Fruit fly (Drosophila melanogaster) whole organism, larva: Measurements from ENCODE around the gene CG8087.
A peak's percentile ranks its signal among the peaks of the same experiment; 100 is the strongest.

Experiments used
- noc ChIP-seq: fragments of 200-800 bp; sonication (Bioruptor generic); optimal IDR thresholded peaks from 3 replicates; lab custom pipeline; 2019; ENCODE audit warnings: missing biosample characterization, mild to moderate bottlenecking, missing genetic modification characterization, moderate library complexity

CG8087 gene

DNA sequence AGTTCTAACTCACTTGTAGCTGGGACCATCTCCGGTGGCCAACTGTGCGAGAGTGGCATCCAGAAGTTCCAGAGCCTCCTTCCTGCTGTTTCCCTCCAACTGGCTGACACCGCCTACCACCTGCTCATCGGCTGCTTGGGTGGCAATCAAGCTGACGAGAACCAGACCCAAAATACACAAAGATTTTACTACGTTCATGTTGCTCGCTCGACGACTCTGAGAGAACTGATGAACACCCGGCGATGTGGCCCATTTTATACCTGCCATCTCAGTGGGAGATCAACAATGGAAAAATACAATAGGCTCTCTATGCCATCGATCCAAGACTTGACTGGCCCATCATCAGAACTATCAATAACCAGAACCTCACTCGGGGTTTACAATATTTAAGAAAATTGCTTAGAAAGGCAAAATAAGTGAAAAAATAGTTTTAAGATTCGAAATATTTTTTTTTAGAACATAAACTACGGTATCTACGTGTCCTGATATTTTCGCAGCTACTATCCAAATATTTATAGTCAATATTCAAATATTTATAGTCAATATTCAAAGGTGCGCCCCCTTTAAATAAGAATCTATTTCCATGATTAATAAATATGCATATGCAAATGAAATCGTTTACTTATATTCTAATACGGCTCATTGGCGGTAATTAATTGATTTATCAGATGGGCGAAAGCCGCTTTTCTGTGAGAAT lies 5.0 kb upstream of the CG8087 start, which contains the start of gene Cys:
TSS of gene Cys (minus strand) at position 234 of the 697 bp plus-strand sequence.
- TF ChIP-seq noc (tag; lab: Kevin White, UChicago), result peak; percentile 36

DNA sequence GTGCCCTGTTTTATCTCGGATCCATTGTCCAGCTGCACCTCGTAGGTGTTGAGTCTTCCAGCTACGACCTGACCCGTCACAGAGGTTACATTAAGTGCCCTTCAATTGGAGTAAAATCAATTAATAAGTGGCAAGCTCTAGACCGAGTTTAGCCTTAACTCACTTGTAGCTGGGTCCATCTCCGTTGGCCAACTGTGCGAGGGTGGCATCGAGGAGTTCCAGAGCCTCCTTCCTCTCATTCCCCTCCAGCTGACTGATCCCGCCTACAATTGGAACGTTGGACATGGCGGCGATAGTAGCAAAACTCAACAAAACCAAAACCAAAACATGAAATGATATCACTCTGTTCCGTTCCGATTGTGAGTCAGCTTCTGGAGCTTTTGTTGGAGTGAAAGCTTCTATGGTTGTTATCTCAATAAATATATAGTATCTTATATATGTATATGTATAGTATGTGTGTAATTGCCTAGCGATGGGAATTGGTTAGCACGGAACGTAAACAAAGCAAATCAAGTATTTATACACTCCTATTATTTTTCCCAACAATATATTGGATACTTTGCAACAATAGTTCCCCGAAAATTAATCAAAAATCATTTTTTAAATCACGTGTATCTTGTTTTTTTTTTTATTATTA lies 4.0 kb upstream of the CG8087 start, which contains the start of gene CG8066:
TSS of gene CG8066 (minus strand) at position 347 of the 637 bp plus-strand sequence.
- no peak for TF ChIP-seq noc (tag; lab: Kevin White, UChicago)

DNA sequence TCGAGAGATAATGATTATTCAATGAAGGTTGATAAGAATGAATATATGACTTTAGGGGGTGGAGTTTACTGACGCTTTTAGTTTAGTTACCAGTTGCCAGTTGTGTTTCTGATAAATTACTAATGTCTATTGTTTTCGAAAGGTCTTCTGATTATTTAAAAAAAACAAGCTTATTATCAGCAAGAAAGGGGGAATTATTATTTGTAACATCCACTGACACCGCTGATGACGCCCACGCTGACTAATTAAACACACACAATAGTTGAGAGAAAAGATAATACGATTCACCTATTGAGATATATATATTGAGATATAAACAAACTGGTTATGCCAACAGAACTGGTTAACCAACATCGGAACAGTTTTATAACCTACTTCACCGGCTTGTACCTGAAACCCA lies 3.2 kb upstream of the CG8087 start:
- TF ChIP-seq noc (tag; lab: Kevin White, UChicago), result no peak

DNA sequence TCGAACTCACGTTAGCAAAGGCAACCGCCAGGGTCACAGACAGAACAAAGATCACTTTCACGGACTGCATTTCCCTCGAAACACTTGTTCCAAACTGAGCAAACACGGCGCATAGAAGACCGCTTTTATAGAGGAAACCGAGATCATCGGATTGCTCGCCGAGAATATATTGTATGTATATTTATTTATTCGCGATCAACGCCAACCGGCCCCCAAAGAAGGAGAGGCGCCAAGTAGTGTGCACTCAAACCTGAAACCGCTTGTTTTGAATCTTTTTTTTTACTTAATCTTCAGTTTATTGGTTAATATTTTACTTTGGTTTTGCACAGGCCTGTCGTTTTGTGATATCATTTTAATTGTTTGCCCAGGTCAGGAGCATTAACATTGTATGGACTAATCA lies 2.7 kb upstream of the CG8087 start, which contains the start of gene CG31313:
TSS of gene CG31313 (minus strand) at position 101 of the 400 bp plus-strand sequence.
- no peak for TF ChIP-seq noc (tag; lab: Kevin White, UChicago)

DNA sequence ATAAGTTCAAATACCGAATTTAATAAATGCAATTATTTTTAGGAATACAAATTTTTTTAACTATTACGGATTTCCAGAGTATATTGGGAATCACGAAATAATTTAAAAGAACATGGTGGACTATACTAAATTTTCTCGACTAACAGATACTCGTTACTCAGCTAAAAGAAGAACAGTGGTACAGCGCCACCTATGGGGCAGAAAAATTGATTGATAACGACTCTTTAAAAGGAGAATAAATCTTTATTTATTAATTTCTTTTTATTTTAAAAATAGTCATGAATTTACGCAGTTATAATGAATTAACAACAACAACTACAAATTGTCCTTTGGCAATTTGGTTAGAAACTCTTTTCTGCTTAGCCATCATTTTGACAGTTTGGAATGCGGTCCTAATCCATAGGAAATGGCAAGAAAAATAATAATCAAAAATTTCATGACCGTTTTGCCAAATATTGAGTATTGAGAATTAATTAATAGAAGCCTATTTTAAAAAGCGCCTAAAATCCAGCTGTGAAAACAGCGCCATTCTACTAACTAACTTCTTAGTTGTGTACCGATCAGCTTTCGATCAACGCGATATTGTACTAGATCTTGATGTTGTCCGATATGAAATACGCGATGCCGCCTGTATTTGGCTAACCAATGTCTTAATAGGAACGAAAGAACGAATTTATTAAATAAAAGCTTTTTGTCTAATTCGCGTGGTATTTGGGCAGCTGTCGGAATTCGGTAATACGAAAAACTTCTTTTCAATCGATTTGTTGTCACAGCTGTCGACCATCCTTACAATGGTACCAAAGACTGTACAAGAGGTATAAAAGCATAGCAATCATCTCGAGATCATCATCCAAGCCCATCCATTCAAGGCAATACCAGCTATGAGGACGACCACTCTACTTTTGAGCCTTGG lies 716 bp upstream of the CG8087 start, which contains the start of gene CG14852:
TSS of gene CG14852 (plus strand) at position 863 of the 913 bp plus-strand sequence.
- TF ChIP-seq noc (tag; lab: Kevin White, UChicago), result no peak

DNA sequence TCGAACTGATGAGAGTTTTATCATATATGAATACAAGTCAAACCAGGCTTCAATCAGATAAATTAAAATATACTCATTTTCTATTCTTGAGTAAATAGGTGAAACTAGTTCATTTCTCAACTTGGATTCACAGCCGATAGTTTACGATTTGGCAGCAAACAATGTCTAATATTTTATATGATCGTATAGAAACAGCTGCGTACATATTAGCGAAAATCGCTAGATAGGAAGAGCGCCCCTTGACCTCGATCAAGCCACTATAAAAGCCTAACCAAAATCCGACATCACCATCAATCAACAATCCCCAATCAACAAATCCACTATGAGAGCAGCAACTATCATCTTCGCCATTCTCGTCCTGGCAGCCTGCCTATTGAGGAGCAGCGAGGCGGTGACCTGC lies 2.6 kb downstream of the CG8087 start, which contains the start of gene CG14851:
TSS of gene CG14851 (plus strand) at position 301 of the 400 bp plus-strand sequence.
- no peak for TF ChIP-seq noc (tag; lab: Kevin White, UChicago)

DNA sequence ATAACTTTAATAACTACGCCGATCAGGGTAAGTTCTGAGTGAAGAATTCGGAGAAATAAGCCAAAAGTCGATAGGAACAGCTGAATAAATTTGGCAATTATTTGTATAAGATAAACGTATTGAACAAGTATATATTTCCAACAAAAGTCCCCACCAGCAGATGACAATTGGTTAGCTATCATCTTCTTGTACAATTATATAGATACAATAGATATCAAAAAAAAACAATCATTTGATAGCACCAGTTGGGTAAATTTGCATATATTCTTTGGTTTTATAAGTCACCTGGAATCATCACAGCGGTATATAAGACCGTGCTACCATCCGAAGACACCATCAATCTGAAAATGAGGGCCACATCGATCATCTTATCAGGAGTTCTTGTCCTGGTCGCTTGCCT lies 4.0 kb downstream of the CG8087 start, which contains the start of gene Jig:
TSS of gene Jig (plus strand) at position 301 of the 400 bp plus-strand sequence.
- no peak for TF ChIP-seq noc (tag; lab: Kevin White, UChicago)

DNA sequence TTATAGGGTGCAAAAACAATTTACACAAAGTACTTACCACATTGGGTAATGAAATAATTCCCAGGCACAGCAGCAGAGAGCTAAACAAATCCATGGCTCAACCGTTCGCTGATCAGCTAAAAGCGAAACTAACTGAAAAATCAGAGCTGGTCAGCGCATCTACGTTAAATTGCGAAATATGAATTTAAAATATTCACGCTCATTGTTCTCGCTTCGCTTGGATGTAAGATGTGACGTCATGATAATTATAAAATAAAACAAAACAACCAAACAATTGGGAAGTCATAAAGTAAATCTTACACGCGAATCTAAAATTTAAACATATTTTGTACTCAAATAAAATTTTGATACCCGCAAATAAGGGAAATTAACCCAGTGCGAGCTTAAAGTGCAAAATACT lies 4.7 kb downstream of the CG8087 start, which contains the start of gene CG14854:
TSS of gene CG14854 (minus strand) at position 101 of the 400 bp plus-strand sequence.
- TF ChIP-seq noc (tag; lab: Kevin White, UChicago), result no peak

DNA sequence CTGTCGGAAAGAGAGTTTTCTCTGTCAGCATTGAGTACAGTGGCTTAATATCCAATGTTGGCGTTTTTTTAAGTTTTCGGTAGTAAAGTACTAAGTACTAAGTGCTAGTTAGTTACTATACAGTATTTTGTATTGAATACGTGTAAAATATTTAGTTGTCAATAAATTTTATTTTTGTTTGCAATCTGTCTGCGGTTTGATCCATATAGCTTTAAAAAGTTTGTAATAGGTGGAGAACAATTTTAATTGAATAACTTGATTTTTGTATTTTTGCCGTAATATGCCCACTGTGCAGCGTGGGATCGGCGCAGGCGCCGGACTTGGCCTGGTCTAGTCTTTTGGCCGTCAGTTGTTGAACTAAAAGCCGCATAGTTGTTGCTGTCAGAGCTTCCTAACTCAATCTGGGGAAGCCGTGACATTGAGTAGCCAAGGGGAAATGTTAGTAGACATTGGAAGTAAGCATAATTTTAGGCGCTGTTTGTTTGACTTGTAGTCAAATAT lies 6.2 kb downstream of the CG8087 start:
- TF ChIP-seq noc (tag; lab: Kevin White, UChicago), result peak; percentile 86

DNA sequence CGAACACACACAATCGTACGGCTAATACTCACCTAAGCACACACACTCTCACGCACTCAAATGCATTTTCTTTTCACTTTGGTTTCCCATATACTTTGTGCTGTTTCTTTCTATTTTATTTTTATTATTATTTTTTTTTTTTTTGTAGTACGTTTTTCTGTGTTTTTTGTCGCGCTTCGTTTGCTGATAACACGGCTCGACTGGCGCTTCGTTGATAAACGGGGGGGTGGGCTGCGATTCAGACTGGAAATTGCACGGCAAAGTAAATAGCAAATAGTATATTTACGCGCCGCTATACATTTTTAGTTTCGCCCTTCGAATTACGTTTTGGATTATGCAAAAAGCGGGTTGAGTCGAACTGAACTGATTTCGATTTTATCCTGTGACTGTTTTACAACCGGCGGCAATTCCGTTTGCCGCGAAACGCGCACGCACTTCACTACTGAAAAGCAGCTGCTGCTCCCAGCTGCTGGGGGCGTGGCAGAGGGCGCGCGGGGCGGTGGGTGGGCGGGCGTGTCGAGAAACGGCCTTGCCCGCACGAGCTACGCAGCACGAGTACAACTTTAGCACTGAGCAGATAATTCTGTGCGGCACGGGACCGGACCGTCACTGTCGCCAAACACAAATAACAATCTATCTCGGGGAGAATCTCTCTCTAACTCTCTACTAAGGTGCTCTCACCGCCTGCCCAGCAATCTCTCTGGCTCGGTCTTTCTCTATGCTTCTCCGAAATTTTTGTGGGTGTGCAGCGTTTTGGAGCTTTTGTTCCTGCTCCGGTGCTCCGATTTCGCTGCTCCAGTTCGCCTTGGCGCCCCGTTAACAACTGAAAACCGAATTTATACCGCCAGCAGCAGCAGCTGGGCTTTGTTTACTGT lies 6.9 kb downstream of the CG8087 start, which contains the start of gene Pde6:
TSS of gene Pde6 (minus strand) at position 825 of the 875 bp plus-strand sequence.
- TF ChIP-seq noc (tag; lab: Kevin White, UChicago), result no peak

DNA sequence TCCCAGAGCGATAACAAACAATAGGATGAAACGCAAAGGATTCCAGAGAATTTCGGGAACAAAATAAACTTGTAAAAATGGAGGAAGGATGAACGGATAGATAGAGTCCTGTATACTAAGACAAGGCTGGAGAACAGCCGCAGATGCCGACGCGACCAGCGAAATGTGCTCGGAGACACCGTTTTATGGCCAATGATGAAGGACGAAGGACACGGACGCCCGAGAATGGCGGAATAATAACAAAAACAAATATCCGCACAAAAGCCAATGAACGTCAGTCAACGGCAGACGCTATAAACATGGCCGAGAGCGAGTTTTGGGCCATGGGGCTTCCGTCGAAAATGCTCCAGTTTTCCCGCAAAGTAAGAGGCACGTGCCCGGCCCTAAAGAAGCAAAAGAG lies 9.6 kb downstream of the CG8087 start:
- TF ChIP-seq noc (tag; lab: Kevin White, UChicago), result no peak

DNA sequence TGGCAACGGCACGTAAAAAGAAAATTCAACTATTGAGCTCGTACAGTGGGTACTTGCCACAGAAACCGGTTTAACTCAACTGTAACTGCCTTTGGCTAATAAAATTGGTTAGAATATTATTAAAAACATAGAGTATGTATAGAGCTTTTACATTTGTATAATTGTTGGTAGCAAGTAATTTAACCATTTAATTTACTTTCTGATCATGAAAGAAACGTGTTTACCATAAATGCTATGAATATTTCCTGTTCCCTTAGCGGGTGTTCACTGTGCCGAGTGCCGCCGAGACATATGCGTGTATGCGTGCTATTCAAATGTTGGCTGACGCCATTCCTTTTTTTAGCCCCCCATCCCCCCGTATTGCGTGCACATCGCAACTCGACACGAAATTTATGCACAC lies 15.9 kb downstream of the CG8087 start:
- no peak for TF ChIP-seq noc (tag; lab: Kevin White, UChicago)

DNA sequence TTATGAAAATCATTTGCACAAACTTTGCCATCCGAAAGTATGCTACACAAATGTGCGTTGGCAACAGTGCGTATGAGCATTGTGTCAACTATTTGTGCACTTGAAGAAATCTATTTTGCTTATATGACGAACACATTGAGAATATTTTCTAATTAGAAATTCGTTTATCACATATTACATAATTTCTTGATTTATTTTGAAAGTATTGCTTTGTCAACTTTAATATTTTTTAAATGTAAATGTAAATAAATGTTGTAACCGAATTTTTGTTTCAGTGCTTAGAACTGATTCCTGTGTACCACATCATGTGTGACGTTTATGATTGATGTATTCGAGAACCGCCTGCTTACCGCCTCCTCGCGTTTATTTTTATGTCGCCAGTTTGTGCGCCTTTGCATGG lies 22.6 kb downstream of the CG8087 start:
- no peak for TF ChIP-seq noc (tag; lab: Kevin White, UChicago)

DNA sequence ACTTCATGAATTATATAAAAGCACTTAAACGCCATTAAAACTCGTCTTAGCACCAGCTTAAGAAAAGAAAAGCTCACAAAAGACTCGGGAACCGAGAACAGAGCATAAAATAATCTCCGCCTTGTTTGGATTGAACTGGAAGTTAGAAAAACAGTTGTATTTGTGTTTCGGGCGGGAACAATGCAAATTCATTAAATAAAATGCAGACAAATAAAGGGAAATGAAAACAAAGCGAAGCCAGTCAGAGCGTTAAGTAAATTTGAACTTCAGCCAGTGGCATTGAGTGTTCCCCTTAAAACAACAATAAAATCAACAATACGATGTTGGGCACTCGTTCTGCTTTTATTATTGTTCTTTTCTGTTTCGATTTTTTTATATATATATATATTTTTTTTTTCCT lies 37.9 kb downstream of the CG8087 start:
- no peak for TF ChIP-seq noc (tag; lab: Kevin White, UChicago)
